Worm (Caenorhabditis elegans) whole organism, L2 larva: Measurements from ENCODE around the gene eelo-1.

ENCODE experiments used
- C34F6.9 ChIP-seq: fragments of 150-350 bp; optimal IDR thresholded peaks from 2 replicates; lab custom pipeline; 2014; ENCODE audit warnings: missing biosample characterization, missing genetic modification characterization
- F13H6.1 ChIP-seq: sonication (generic microtip); optimal IDR thresholded peaks from 2 replicates; lab custom pipeline; 2016; ENCODE audit warnings: missing genetic modification characterization, missing compliant biosample characterization
- R02D3.7 ChIP-seq: fragments of 150-350 bp; optimal IDR thresholded peaks from 2 replicates; lab custom pipeline; 2014; ENCODE audit warnings: missing biosample characterization, missing genetic modification characterization
- Y55F3AM.14 ChIP-seq: fragments of 200-800 bp; sonication (Bioruptor generic); optimal IDR thresholded peaks from 2 replicates; lab custom pipeline; 2018; ENCODE audit warnings: mild to moderate bottlenecking, missing genetic modification characterization, missing compliant biosample characterization
- ZK546.5 ChIP-seq: sonication (generic microtip); optimal IDR thresholded peaks from 2 replicates; lab custom pipeline; 2017; ENCODE audit warnings: missing biosample characterization, missing genetic modification characterization
- alr-1 ChIP-seq: fragments of 150-350 bp; optimal IDR thresholded peaks from 2 replicates; lab custom pipeline; 2014; ENCODE audit warnings: missing biosample characterization, missing genetic modification characterization
- aly-2 ChIP-seq: fragments of 150-350 bp; optimal IDR thresholded peaks from 2 replicates; lab custom pipeline; 2014; ENCODE audit warnings: missing biosample characterization, missing genetic modification characterization
- ama-1 ChIP-seq: fragments of 150-350 bp; optimal IDR thresholded peaks from 2 replicates; lab custom pipeline; 2018; ENCODE audit warnings: inconsistent platforms
- blmp-1 ChIP-seq: sonication (generic microtip); optimal IDR thresholded peaks from 2 replicates; lab custom pipeline; 2017; ENCODE audit warnings: missing genetic modification characterization, mild to moderate bottlenecking, missing compliant biosample characterization, antibody characterized with exemption, moderate library complexity; ENCODE audit not compliant: insufficient read depth
- ceh-16 ChIP-seq: fragments of 150-350 bp; optimal IDR thresholded peaks from 2 replicates; lab custom pipeline; 2014; ENCODE audit warnings: missing biosample characterization, missing genetic modification characterization
- ceh-82 ChIP-seq: fragments of 150-350 bp; optimal IDR thresholded peaks from 2 replicates; lab custom pipeline; 2014; ENCODE audit warnings: missing biosample characterization, missing genetic modification characterization
- crh-2 ChIP-seq: sonication (generic microtip); optimal IDR thresholded peaks from 2 replicates; lab custom pipeline; 2017; ENCODE audit warnings: missing biosample characterization, missing genetic modification characterization
- dmd-4 ChIP-seq: sonication (generic microtip); optimal IDR thresholded peaks from 2 replicates; lab custom pipeline; 2017; ENCODE audit warnings: missing biosample characterization, missing genetic modification characterization
- egl-27 ChIP-seq: sonication (generic microtip); optimal IDR thresholded peaks from 3 replicates; lab custom pipeline; 2017; ENCODE audit warnings: missing biosample characterization, missing genetic modification reagents, missing genetic modification characterization
- elt-3 ChIP-seq: sonication (generic microtip); optimal IDR thresholded peaks from 2 replicates; lab custom pipeline; 2017; ENCODE audit warnings: missing biosample characterization, missing genetic modification characterization
- fos-1 ChIP-seq: fragments of 150-350 bp; optimal IDR thresholded peaks from 2 replicates; lab custom pipeline; 2014; ENCODE audit warnings: missing biosample characterization, missing genetic modification characterization
- gmeb-1 ChIP-seq: fragments of 150-350 bp; optimal IDR thresholded peaks from 2 replicates; lab custom pipeline; 2014; ENCODE audit warnings: missing biosample characterization, missing genetic modification characterization
- lin-13 ChIP-seq: fragments of 150-350 bp; optimal IDR thresholded peaks from 2 replicates; lab custom pipeline; 2014; ENCODE audit warnings: missing biosample characterization, missing genetic modification reagents, missing genetic modification characterization
- lin-39 ChIP-seq: fragments of 150-350 bp; optimal IDR thresholded peaks from 2 replicates; lab custom pipeline; 2014; ENCODE audit warnings: missing biosample characterization, missing genetic modification reagents, missing genetic modification characterization
- lsy-2 ChIP-seq, 2 experiments: fragments of 150-350 bp in 1 of 2; sonication (generic microtip) in 1 of 2; optimal IDR thresholded peaks; 2 replicates each; lab custom pipeline; 2014 to 2017; ENCODE audit warnings: missing biosample characterization in 2 of 2, missing genetic modification characterization in 2 of 2
- mab-5 ChIP-seq: fragments of 150-350 bp; optimal IDR thresholded peaks from 2 replicates; lab custom pipeline; 2014; ENCODE audit warnings: missing biosample characterization, missing genetic modification characterization
- mbf-1 ChIP-seq: sonication (generic microtip); optimal IDR thresholded peaks from 2 replicates; lab custom pipeline; 2017; ENCODE audit warnings: missing biosample characterization, missing genetic modification characterization
- nhr-10 ChIP-seq: sonication (generic microtip); optimal IDR thresholded peaks from 2 replicates; lab custom pipeline; 2017; ENCODE audit warnings: missing biosample characterization, missing genetic modification characterization
- nhr-11 ChIP-seq: fragments of 150-350 bp; optimal IDR thresholded peaks from 2 replicates; lab custom pipeline; 2014; ENCODE audit warnings: missing biosample characterization, missing genetic modification characterization
- nhr-12 ChIP-seq: fragments of 150-350 bp; optimal IDR thresholded peaks from 2 replicates; lab custom pipeline; 2014; ENCODE audit warnings: missing biosample characterization, missing genetic modification characterization
- nhr-129 ChIP-seq: fragments of 150-350 bp; optimal IDR thresholded peaks from 2 replicates; lab custom pipeline; 2014; ENCODE audit warnings: missing biosample characterization, missing genetic modification characterization
- nhr-21 ChIP-seq: fragments of 150-350 bp; optimal IDR thresholded peaks from 2 replicates; lab custom pipeline; 2014; ENCODE audit warnings: missing biosample characterization, missing genetic modification characterization
- nhr-23 ChIP-seq: fragments of 150-350 bp; optimal IDR thresholded peaks from 2 replicates; lab custom pipeline; 2014; ENCODE audit warnings: missing biosample characterization, missing genetic modification reagents, missing genetic modification characterization
- nhr-25 ChIP-seq: fragments of 150-350 bp; sonication (generic microtip); optimal IDR thresholded peaks from 3 replicates; lab custom pipeline; 2014; ENCODE audit warnings: missing biosample characterization, missing genetic modification characterization
- nhr-6 ChIP-seq: fragments of 150-350 bp; optimal IDR thresholded peaks from 2 replicates; lab custom pipeline; 2014; ENCODE audit warnings: missing biosample characterization, missing genetic modification characterization
- nhr-77 ChIP-seq: fragments of 150-350 bp; optimal IDR thresholded peaks from 2 replicates; lab custom pipeline; 2014; ENCODE audit warnings: missing biosample characterization, missing genetic modification characterization
- sem-4 ChIP-seq: fragments of 150-350 bp; optimal IDR thresholded peaks from 2 replicates; lab custom pipeline; 2014; ENCODE audit warnings: missing biosample characterization, missing genetic modification reagents, missing genetic modification characterization
- skn-1 ChIP-seq: sonication (generic microtip); optimal IDR thresholded peaks from 2 replicates; lab custom pipeline; 2017; ENCODE audit warnings: missing biosample characterization, missing genetic modification characterization
- sma-3 ChIP-seq: sonication (generic microtip); optimal IDR thresholded peaks from 2 replicates; lab custom pipeline; 2016; ENCODE audit warnings: missing genetic modification reagents, missing genetic modification characterization, missing compliant biosample characterization
- sma-9 ChIP-seq, 2 experiments: fragments of 150-350 bp in 1 of 2; sonication (generic microtip) in 1 of 2; optimal IDR thresholded peaks; 2 replicates each; lab custom pipeline; 2014 to 2016; ENCODE audit warnings: missing genetic modification characterization in 2 of 2, mild to moderate bottlenecking in 1 of 2, missing biosample characterization in 1 of 2, missing compliant biosample characterization in 1 of 2, missing genetic modification reagents in 1 of 2, moderate library complexity in 1 of 2
- snpc-4 ChIP-seq: fragments of 150-350 bp; optimal IDR thresholded peaks from 2 replicates; lab custom pipeline; 2014; ENCODE audit warnings: missing biosample characterization, missing genetic modification characterization
- unc-39 ChIP-seq: fragments of 150-350 bp; optimal IDR thresholded peaks from 2 replicates; lab custom pipeline; 2014; ENCODE audit warnings: missing biosample characterization, missing genetic modification characterization
- unc-55 ChIP-seq: fragments of 150-350 bp; sonication (generic microtip); optimal IDR thresholded peaks from 3 replicates; lab custom pipeline; 2014; ENCODE audit warnings: missing biosample characterization, missing genetic modification reagents, missing genetic modification characterization
- unc-62 ChIP-seq: fragments of 150-350 bp; optimal IDR thresholded peaks from 2 replicates; lab custom pipeline; 2014; ENCODE audit warnings: missing biosample characterization, missing genetic modification reagents, missing genetic modification characterization
- zag-1 ChIP-seq: fragments of 150-350 bp; optimal IDR thresholded peaks from 2 replicates; lab custom pipeline; 2014; ENCODE audit warnings: missing biosample characterization, missing genetic modification characterization
- ztf-1 ChIP-seq: fragments of 200-800 bp; sonication (Bioruptor generic); conservative IDR thresholded peaks from 2 replicates; pipeline ENCODE4 v1.3.6; 2022; ENCODE audit warnings: missing genetic modification characterization, missing compliant biosample characterization
- ztf-4 ChIP-seq: fragments of 150-350 bp; optimal IDR thresholded peaks from 2 replicates; lab custom pipeline; 2014; ENCODE audit warnings: missing biosample characterization, missing genetic modification characterization

The eelo-1 gene

ce11 chrIII:1603776-1604175 lies 45.4 kb upstream of the eelo-1 start:
- TF ChIP-seq ama-1 (lab: Kevin White, UChicago) (no peak), unc-39 (no peak), dmd-4 (no peak), nhr-23 (no peak), egl-27 (tag; lab: Kevin White, UChicago) (no peak), lin-13 (GFP tag; lab: Kevin White, UChicago) (no peak), zag-1 (tag; lab: Kevin White, UChicago) (no peak)

ce11 chrIII:1602682-1603081 lies 44.4 kb upstream of the eelo-1 start:
- TF ChIP-seq fos-1 (tag; lab: Kevin White, UChicago) (peak; percentile 93), sma-9 (GFP tag; optimal IDR thresholded peaks at IDR 0.05; lab: Kevin White, UChicago) (peak; percentile 30), sma-9 (tag; optimal IDR thresholded peaks at IDR 0.05; lab: Kevin White, UChicago) (no peak), nhr-77 (tag; lab: Kevin White, UChicago) (no peak), sma-3 (GFP tag; lab: Kevin White, UChicago) (peak; percentile 25), crh-2 (peak; percentile 2)

ce11 chrIII:1601464-1602169 lies 43.3 kb upstream of the eelo-1 start:
- TF ChIP-seq lsy-2 (tag; optimal IDR thresholded peaks at IDR 0.05; lab: Kevin White, UChicago), result peak in 1 of 2 experiments; percentile 24
- no peak for TF ChIP-seq zag-1 (tag; lab: Kevin White, UChicago)
- no peak for TF ChIP-seq aly-2 (tag; lab: Kevin White, UChicago)
- TF ChIP-seq Y55F3AM.14 (GFP tag; lab: Kevin White, UChicago), result peak; percentile 65
- TF ChIP-seq sma-9 (GFP tag; optimal IDR thresholded peaks at IDR 0.05; lab: Kevin White, UChicago), result peak; percentile 53
- no peak for TF ChIP-seq sma-9 (tag; optimal IDR thresholded peaks at IDR 0.05; lab: Kevin White, UChicago)
- no peak for TF ChIP-seq unc-62 (GFP tag; lab: Kevin White, UChicago)
- no peak for TF ChIP-seq dmd-4
- TF ChIP-seq nhr-129 (tag; lab: Kevin White, UChicago), result peak; percentile 8
- no peak for TF ChIP-seq nhr-77 (tag; lab: Kevin White, UChicago)
- no peak for TF ChIP-seq ztf-1 (GFP tag; lab: Robert Waterston, UW)
- TF ChIP-seq nhr-10 (tag; lab: Kevin White, UChicago), result no peak
- TF ChIP-seq blmp-1, result no peak
- no peak for TF ChIP-seq nhr-12
- no peak for TF ChIP-seq snpc-4
- no peak for TF ChIP-seq skn-1 (tag; lab: Kevin White, UChicago)
- TF ChIP-seq sem-4 (tag; lab: Kevin White, UChicago), result no peak
- peak; percentile 0 for TF ChIP-seq nhr-21 (tag; lab: Kevin White, UChicago)
- no peak for TF ChIP-seq unc-55 (GFP tag; lab: Kevin White, UChicago)
- TF ChIP-seq nhr-6, result no peak
- TF ChIP-seq nhr-23, result no peak
- no peak for TF ChIP-seq lin-39 (tag; lab: Kevin White, UChicago)
- no peak for TF ChIP-seq ceh-16 (tag; lab: Kevin White, UChicago)
- no peak for TF ChIP-seq gmeb-1 (tag; lab: Kevin White, UChicago)
- no peak for TF ChIP-seq ZK546.5 (tag; lab: Kevin White, UChicago)
- TF ChIP-seq ceh-82 (tag; lab: Kevin White, UChicago), result no peak
- TF ChIP-seq F13H6.1 (tag; lab: Kevin White, UChicago), result peak; percentile 20
- TF ChIP-seq lin-13 (GFP tag; lab: Kevin White, UChicago), result peak; percentile 61
- TF ChIP-seq C34F6.9 (tag; lab: Kevin White, UChicago), result peak; percentile 2
- no peak for TF ChIP-seq ama-1 (lab: Kevin White, UChicago)
- TF ChIP-seq mbf-1, result no peak
- no peak for TF ChIP-seq nhr-11 (tag; lab: Kevin White, UChicago)
- TF ChIP-seq alr-1 (tag; lab: Kevin White, UChicago), result no peak
- TF ChIP-seq nhr-25 (tag; lab: Kevin White, UChicago), result peak; percentile 64
- TF ChIP-seq ztf-4 (tag; lab: Kevin White, UChicago), result no peak
- no peak for TF ChIP-seq unc-39
- no peak for TF ChIP-seq mab-5 (tag; lab: Kevin White, UChicago)
- peak; percentile 22 for TF ChIP-seq crh-2
- no peak for TF ChIP-seq R02D3.7 (tag; lab: Kevin White, UChicago)
- TF ChIP-seq sma-3 (GFP tag; lab: Kevin White, UChicago), result no peak
- no peak for TF ChIP-seq egl-27 (tag; lab: Kevin White, UChicago)
- TF ChIP-seq elt-3 (tag; lab: Kevin White, UChicago), result no peak
